Fruit fly (Drosophila melanogaster): Measurements from ENCODE around the gene Met.
A peak's percentile ranks its signal among the peaks of the same experiment; 100 is the strongest.

Gene Met

DNA sequence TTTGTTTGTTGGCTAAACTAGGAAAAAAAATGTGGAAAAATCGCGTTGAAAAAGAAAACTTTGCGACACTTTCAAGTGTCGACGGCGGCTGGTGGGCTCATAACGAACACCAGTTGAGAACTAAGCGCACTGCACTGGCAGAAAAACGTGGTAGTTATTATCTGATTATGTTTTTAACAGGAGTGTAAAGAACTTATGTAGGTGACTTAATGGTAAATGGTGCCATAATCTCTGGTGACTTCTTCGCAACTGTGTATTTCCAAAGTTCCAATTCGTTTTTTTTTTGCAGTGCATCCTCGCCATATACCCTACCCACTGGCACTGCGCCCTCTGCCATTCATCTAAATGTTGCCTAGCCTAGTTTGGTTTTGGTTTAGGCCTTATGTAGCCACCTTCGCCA lies 37.1 kb downstream of the Met start (continued):
- no peak for TF ChIP-seq prd (optimal IDR thresholded peaks at IDR 0.05)
- peak; percentile 56; the same call in 2 of the 3 replicates for TF ChIP-seq prd (GFP tag; IDR thresholded peaks at IDR 0.05)
- peak; percentile 5 for TF ChIP-seq CG30431 (GFP tag; optimal IDR thresholded peaks at IDR 0.05)
- no peak for TF ChIP-seq CG10462 (GFP tag; optimal IDR thresholded peaks at IDR 0.05)
- no peak for TF ChIP-seq Fer2 (tag; optimal IDR thresholded peaks at IDR 0.05)
- no peak for TF ChIP-seq CG10209 (GFP tag; optimal IDR thresholded peaks at IDR 0.05)
- no peak for TF ChIP-seq NFAT (GFP tag; IDR thresholded peaks at IDR 0.05)
- TF ChIP-seq CG15011 (GFP tag; optimal IDR thresholded peaks at IDR 0.05), result no peak
- TF ChIP-seq lab (GFP tag; optimal IDR thresholded peaks at IDR 0.05), result peak; percentile 59
- TF ChIP-seq knrl (GFP tag; IDR thresholded peaks at IDR 0.05; ENCODE audit: partially characterized antibody), result no peak
- TF ChIP-seq Camta (GFP tag; optimal IDR thresholded peaks at IDR 0.05), result no peak
- TF ChIP-seq CG34224 (GFP tag; IDR thresholded peaks at IDR 0.05; ENCODE audit: partially characterized antibody), result no peak
- no peak for TF ChIP-seq dati (GFP tag; IDR thresholded peaks at IDR 0.05)
- TF ChIP-seq gcm2 (GFP tag; optimal IDR thresholded peaks at IDR 0.05), result no peak
- TF ChIP-seq gem (tag; optimal IDR thresholded peaks at IDR 0.05), result peak; percentile 50
- no peak for TF ChIP-seq eyg (GFP tag; optimal IDR thresholded peaks at IDR 0.05)
- no peak for TF ChIP-seq schlank (tag; optimal IDR thresholded peaks at IDR 0.05)
- no peak for TF ChIP-seq fd3F (GFP tag; optimal IDR thresholded peaks at IDR 0.05)
- TF ChIP-seq p53 (GFP tag; optimal IDR thresholded peaks at IDR 0.05), result no peak
- TF ChIP-seq jigr1 (GFP tag; IDR thresholded peaks at IDR 0.05), result no peak
- TF ChIP-seq CG5180 (GFP tag; optimal IDR thresholded peaks at IDR 0.05), result no peak
- peak; percentile 2 for TF ChIP-seq lilli (GFP tag; optimal IDR thresholded peaks at IDR 0.05)
- TF ChIP-seq CG12236 (GFP tag; optimal IDR thresholded peaks at IDR 0.05), result no peak
- TF ChIP-seq CG7745 (tag; optimal IDR thresholded peaks at IDR 0.05), result no peak
- TF ChIP-seq CG17361 (GFP tag; IDR thresholded peaks at IDR 0.05), result 0 out of 3 replicates have a peak, but pooled peaks have one; percentile 16
- TF ChIP-seq CG11456 (GFP tag; IDR thresholded peaks at IDR 0.05), result no peak
- TF ChIP-seq C15 (GFP tag; IDR thresholded peaks at IDR 0.05), result no peak
- TF ChIP-seq Chrac-16 (GFP tag; optimal IDR thresholded peaks at IDR 0.05), result no peak
- no peak for TF ChIP-seq Fer3 (tag; optimal IDR thresholded peaks at IDR 0.05)
- no peak for TF ChIP-seq CG2889 (GFP tag; IDR thresholded peaks at IDR 0.05)
- TF ChIP-seq Jarid2 (GFP tag; optimal IDR thresholded peaks at IDR 0.05), result no peak
- TF ChIP-seq Dek (tag; optimal IDR thresholded peaks at IDR 0.05), result no peak
- TF ChIP-seq Antp (GFP tag; optimal IDR thresholded peaks at IDR 0.05), result peak; percentile 26
- no peak for TF ChIP-seq CG11723 (GFP tag; optimal IDR thresholded peaks at IDR 0.05)
- peak; percentile 5 for TF ChIP-seq Hsf (GFP tag; optimal IDR thresholded peaks at IDR 0.05)
- no peak for TF ChIP-seq bbx (GFP tag; IDR thresholded peaks at IDR 0.05; ENCODE audit: partially characterized antibody)
- TF ChIP-seq ftz-f1 (GFP tag; optimal IDR thresholded peaks at IDR 0.05), result no peak
- TF ChIP-seq pita (GFP tag; optimal IDR thresholded peaks at IDR 0.05), result no peak
- no peak for TF ChIP-seq gce (GFP tag; IDR thresholded peaks at IDR 0.05)
- TF ChIP-seq ro (GFP tag; IDR thresholded peaks at IDR 0.05), result no peak
- no peak for TF ChIP-seq CG8281 (tag; optimal IDR thresholded peaks at IDR 0.05)
- TF ChIP-seq bigmax (GFP tag; optimal IDR thresholded peaks at IDR 0.05), result no peak
- TF ChIP-seq az2 (GFP tag; optimal IDR thresholded peaks at IDR 0.05), result no peak
- TF ChIP-seq stwl (tag; optimal IDR thresholded peaks at IDR 0.05), result no peak
- peak; percentile 19 for TF ChIP-seq Fer1 (GFP tag; optimal IDR thresholded peaks at IDR 0.05)
- no peak for TF ChIP-seq ap (GFP tag; IDR thresholded peaks at IDR 0.05)
- TF ChIP-seq CG2120 (GFP tag; optimal IDR thresholded peaks at IDR 0.05), result peak; percentile 21
- TF ChIP-seq Bdp1 (GFP tag; optimal IDR thresholded peaks at IDR 0.05), result no peak
- no peak for TF ChIP-seq Meics (GFP tag; optimal IDR thresholded peaks at IDR 0.05)
- peak; percentile 76 for TF ChIP-seq Ets65A (GFP tag)
- TF ChIP-seq CG14014 (GFP tag; IDR thresholded peaks at IDR 0.05), result no peak
- no peak for TF ChIP-seq CG8359 (GFP tag; optimal IDR thresholded peaks at IDR 0.05; ENCODE audit: borderline replicate concordance)
